Worm (Caenorhabditis elegans) whole organism, L4 larva: ENCODE measurements around the gene T19C4.5.
A peak's percentile ranks its signal among the peaks of the same experiment; 100 is the strongest.

ENCODE experiments used
- F10B5.3 ChIP-seq: sonication (generic microtip); optimal IDR thresholded peaks from 2 replicates; lab custom pipeline; 2016; ENCODE audit warnings: mild to moderate bottlenecking, missing genetic modification characterization, missing compliant biosample characterization
- F26F4.8 ChIP-seq: fragments of 200-800 bp; sonication (Bioruptor generic); conservative IDR thresholded peaks from 2 replicates; pipeline ENCODE4 v1.3.6; 2022; ENCODE audit warnings: missing genetic modification characterization, missing compliant biosample characterization
- F44E2.7 ChIP-seq: fragments of 200-800 bp; sonication (Bioruptor generic); IDR thresholded peaks from 2 replicates; pipeline ENCODE4 v2.1.2; 2022; ENCODE audit warnings: missing genetic modification characterization, missing compliant biosample characterization
- T20F7.1 ChIP-seq: fragments of 200-800 bp; sonication (Bioruptor generic); optimal IDR thresholded peaks from 2 replicates; lab custom pipeline; 2018; ENCODE audit warnings: mild to moderate bottlenecking, missing genetic modification characterization, missing compliant biosample characterization
- T26A8.4 ChIP-seq: fragments of 200-800 bp; sonication (Bioruptor generic); IDR thresholded peaks from 2 replicates; pipeline ENCODE4 v1.3.6; 2022; ENCODE audit warnings: missing genetic modification characterization, missing compliant biosample characterization
- Y75B8A.6 ChIP-seq: fragments of 200-800 bp; sonication (Bioruptor generic); IDR thresholded peaks from 2 replicates; pipeline ENCODE4 v1.3.6; 2022; ENCODE audit warnings: missing genetic modification reagents, missing genetic modification characterization, missing compliant biosample characterization
- ZK546.5 ChIP-seq, 2 experiments: sonication (generic microtip); optimal IDR thresholded peaks; 2 replicates each; lab custom pipeline; 2017; ENCODE audit warnings: missing biosample characterization in 2 of 2, missing genetic modification characterization in 2 of 2
- aha-1 ChIP-seq: fragments of 150-350 bp; peaks from one replicate; lab custom pipeline; 2014; ENCODE audit warnings: missing biosample characterization, missing genetic modification characterization
- ceh-20 ChIP-seq: fragments of 200-800 bp; sonication (Bioruptor generic); IDR thresholded peaks from 2 replicates; pipeline ENCODE4 v1.3.6; 2022; ENCODE audit warnings: missing genetic modification reagents, missing genetic modification characterization, missing compliant biosample characterization
- ceh-28 ChIP-seq: fragments of 150-350 bp; optimal IDR thresholded peaks from 2 replicates; lab custom pipeline; 2014; ENCODE audit warnings: missing biosample characterization, missing genetic modification reagents, missing genetic modification characterization
- ceh-44 ChIP-seq: fragments of 200-800 bp; sonication (Bioruptor generic); IDR thresholded peaks from 2 replicates; pipeline ENCODE4 v1.3.6; 2022; ENCODE audit warnings: missing genetic modification reagents, missing genetic modification characterization, missing compliant biosample characterization
- ces-1 ChIP-seq: fragments of 150-350 bp; sonication (generic microtip); optimal IDR thresholded peaks from 4 replicates; lab custom pipeline; 2014; ENCODE audit warnings: missing biosample characterization, missing genetic modification reagents, missing genetic modification characterization
- ctbp-1 ChIP-seq: fragments of 200-800 bp; sonication (Bioruptor generic); IDR thresholded peaks from 2 replicates; pipeline ENCODE4 v1.3.6; 2022; ENCODE audit warnings: missing genetic modification reagents, missing genetic modification characterization, missing compliant biosample characterization
- daf-12 ChIP-seq: fragments of 150-350 bp; optimal IDR thresholded peaks from 2 replicates; lab custom pipeline; 2014; ENCODE audit warnings: missing biosample characterization, missing genetic modification reagents, missing genetic modification characterization
- daf-8 ChIP-seq: fragments of 200-800 bp; sonication (Bioruptor generic); IDR thresholded peaks from 2 replicates; pipeline ENCODE4 v1.3.6; 2022; ENCODE audit warnings: missing genetic modification characterization, missing compliant biosample characterization
- dmd-9 ChIP-seq: fragments of 200-800 bp; sonication (Bioruptor generic); IDR thresholded peaks from 2 replicates; pipeline ENCODE4 v1.3.6; 2022; ENCODE audit warnings: missing genetic modification reagents, missing genetic modification characterization, missing compliant biosample characterization
- dpl-1 ChIP-seq: fragments of 150-350 bp; optimal IDR thresholded peaks from 2 replicates; lab custom pipeline; 2014; ENCODE audit warnings: missing biosample characterization, missing genetic modification reagents, missing genetic modification characterization
- duxl-1 ChIP-seq: sonication (generic microtip); optimal IDR thresholded peaks from 2 replicates; lab custom pipeline; 2016; ENCODE audit warnings: mild to moderate bottlenecking, missing genetic modification characterization, moderate library complexity, missing compliant biosample characterization; ENCODE audit not compliant: poor library complexity
- dve-1 ChIP-seq: sonication (generic microtip); optimal IDR thresholded peaks from 2 replicates; lab custom pipeline; 2017; ENCODE audit warnings: antibody characterized with exemption, mild to moderate bottlenecking, missing genetic modification characterization, missing compliant biosample characterization; ENCODE audit not compliant: insufficient read depth
- fkh-10 ChIP-seq: fragments of 150-350 bp; optimal IDR thresholded peaks from 2 replicates; lab custom pipeline; 2014; ENCODE audit warnings: missing biosample characterization, missing genetic modification reagents, missing genetic modification characterization
- hlh-30 ChIP-seq: sonication (generic microtip); optimal IDR thresholded peaks from 2 replicates; lab custom pipeline; 2017; ENCODE audit warnings: antibody characterized with exemption, mild to moderate bottlenecking, missing genetic modification characterization, missing compliant biosample characterization; ENCODE audit not compliant: insufficient read depth
- lim-7 ChIP-seq: fragments of 200-800 bp; sonication (Bioruptor generic); IDR thresholded peaks from 2 replicates; pipeline ENCODE4 v1.3.6; 2022; ENCODE audit warnings: missing genetic modification characterization, missing compliant biosample characterization
- lin-29 ChIP-seq: fragments of 200-800 bp; sonication (Bioruptor generic); IDR thresholded peaks from 2 replicates; pipeline ENCODE4 v1.3.6; 2022; ENCODE audit warnings: missing genetic modification reagents, missing genetic modification characterization, missing compliant biosample characterization
- lin-38 ChIP-seq: fragments of 200-800 bp; sonication (Bioruptor generic); IDR thresholded peaks from 2 replicates; pipeline ENCODE4 v1.3.6; 2022; ENCODE audit warnings: missing genetic modification reagents, missing genetic modification characterization, missing compliant biosample characterization
- lsy-2 ChIP-seq, 2 experiments: fragments of 150-350 bp in 1 of 2; sonication (generic microtip) in 1 of 2; optimal IDR thresholded peaks; 2 replicates each; lab custom pipeline; 2014 to 2017; ENCODE audit warnings: missing biosample characterization in 2 of 2, missing genetic modification characterization in 2 of 2
- madf-5 ChIP-seq, 2 experiments: fragments of 200-800 bp; sonication (Bioruptor generic); IDR thresholded peaks; 2 replicates each; pipeline ENCODE4 v1.3.6; 2022; ENCODE audit warnings: missing compliant biosample characterization in 2 of 2, missing genetic modification characterization in 2 of 2
- mep-1 ChIP-seq: fragments of 150-350 bp; sonication (generic microtip); optimal IDR thresholded peaks from 3 replicates; lab custom pipeline; 2014; ENCODE audit warnings: missing biosample characterization, missing genetic modification characterization
- mxl-2 ChIP-seq: fragments of 200-800 bp; sonication (Bioruptor generic); conservative IDR thresholded peaks from 2 replicates; pipeline ENCODE4 v1.3.6; 2022; ENCODE audit warnings: missing genetic modification reagents, missing genetic modification characterization, missing compliant biosample characterization
- nhr-11 ChIP-seq: fragments of 150-350 bp; optimal IDR thresholded peaks from 2 replicates; lab custom pipeline; 2014; ENCODE audit warnings: missing biosample characterization, missing genetic modification characterization
- nhr-111 ChIP-seq: fragments of 200-800 bp; sonication (Bioruptor generic); optimal IDR thresholded peaks from 2 replicates; lab custom pipeline; 2018; ENCODE audit warnings: mild to moderate bottlenecking, missing genetic modification characterization, missing compliant biosample characterization
- nhr-28 ChIP-seq: fragments of 150-350 bp; optimal IDR thresholded peaks from 2 replicates; lab custom pipeline; 2014; ENCODE audit warnings: missing biosample characterization, missing genetic modification characterization
- nhr-42 ChIP-seq: fragments of 200-800 bp; sonication (Bioruptor generic); IDR thresholded peaks from 2 replicates; pipeline ENCODE4 v1.3.6; 2022; ENCODE audit warnings: missing genetic modification characterization, missing compliant biosample characterization
- nhr-77 ChIP-seq: fragments of 150-350 bp; optimal IDR thresholded peaks from 2 replicates; lab custom pipeline; 2014; ENCODE audit warnings: missing biosample characterization, missing genetic modification characterization
- pqm-1 ChIP-seq: sonication (generic microtip); optimal IDR thresholded peaks from 2 replicates; lab custom pipeline; 2017; ENCODE audit warnings: missing biosample characterization, missing genetic modification characterization
- rbr-2 ChIP-seq: sonication (generic microtip); optimal IDR thresholded peaks from 2 replicates; lab custom pipeline; 2016; ENCODE audit warnings: missing genotype, missing genetic modification characterization, missing compliant biosample characterization
- saeg-2 ChIP-seq: fragments of 200-800 bp; sonication (Bioruptor generic); IDR thresholded peaks from 2 replicates; pipeline ENCODE4 v1.3.6; 2022; ENCODE audit warnings: missing genetic modification reagents, missing genetic modification characterization, missing compliant biosample characterization
- skn-1 ChIP-seq: fragments of 150-350 bp; optimal IDR thresholded peaks from 2 replicates; lab custom pipeline; 2014; ENCODE audit warnings: missing biosample characterization, missing genetic modification characterization
- tra-1 ChIP-seq: fragments of 200-800 bp; sonication (Bioruptor generic); IDR thresholded peaks from 2 replicates; pipeline ENCODE4 v1.3.6; 2022; ENCODE audit warnings: missing genetic modification reagents, missing genetic modification characterization, missing compliant biosample characterization
- ztf-11 ChIP-seq: fragments of 150-350 bp; optimal IDR thresholded peaks from 2 replicates; lab custom pipeline; 2014; ENCODE audit warnings: missing biosample characterization, missing genetic modification characterization

Gene T19C4.5

ce11 chrV:11196109-11196508 is 24.1 kb downstream of the T19C4.5 start, which contains the start of gene clc-6:
Gene clc-6, minus strand, starts transcription at chrV:11196209.
- TF ChIP-seq daf-8 (GFP tag; lab: Robert Waterston, UW) (no peak), ztf-11 (tag; lab: Kevin White, UChicago) (no peak), pqm-1 (tag; lab: Kevin White, UChicago) (no peak), dpl-1 (GFP tag; lab: Kevin White, UChicago) (no peak), lsy-2 (tag; optimal IDR thresholded peaks at IDR 0.05; lab: Kevin White, UChicago) (no peak), nhr-11 (tag; lab: Kevin White, UChicago) (no peak), nhr-77 (no peak), T26A8.4 (GFP tag; lab: Robert Waterston, UW) (no peak), dmd-9 (no peak), saeg-2 (GFP tag; lab: Robert Waterston, UW) (no peak), F26F4.8 (no peak), daf-12 (no peak), T20F7.1 (no peak), rbr-2 (tag; lab: Kevin White, UChicago) (no peak), ceh-28 (tag; lab: Kevin White, UChicago) (no peak), F44E2.7 (GFP tag; lab: Robert Waterston, UW) (no peak), ceh-20 (GFP tag; lab: Robert Waterston, UW) (no peak)

- TF ChIP-seq F10B5.3 (tag; lab: Kevin White, UChicago) (no peak), dmd-9 (no peak), F44E2.7 (GFP tag; lab: Robert Waterston, UW) (no peak), skn-1 (tag; lab: Kevin White, UChicago) (no peak), ceh-44 (GFP tag; lab: Robert Waterston, UW) (no peak), nhr-111 (GFP tag; lab: Kevin White, UChicago) (no peak), lin-29 (no peak), mep-1 (tag; lab: Kevin White, UChicago) (peak; percentile 7), T20F7.1 (no peak), daf-12 (no peak), ces-1 (GFP tag; lab: Kevin White, UChicago) (no peak), dve-1 (tag; lab: Kevin White, UChicago) (no peak), madf-5 (GFP tag; IDR thresholded peaks at IDR 0.05; lab: Robert Waterston, UW) (no peak), hlh-30 (tag; lab: Kevin White, UChicago) (peak; percentile 21), ZK546.5 (tag; optimal IDR thresholded peaks at IDR 0.05; lab: Kevin White, UChicago) (no peak), tra-1 (GFP tag; lab: Robert Waterston, UW) (no peak), lsy-2 (tag; optimal IDR thresholded peaks at IDR 0.05; lab: Kevin White, UChicago) (no peak), nhr-42 (no peak), nhr-28 (tag; lab: Kevin White, UChicago) (peak; percentile 16), lin-38 (GFP tag; lab: Robert Waterston, UW) (no peak), mxl-2 (GFP tag; lab: Robert Waterston, UW) (no peak), fkh-10 (GFP tag; lab: Kevin White, UChicago) (no peak), aha-1 (tag; lab: Kevin White, UChicago) (peak; percentile 97), duxl-1 (no peak), ctbp-1 (GFP tag; lab: Robert Waterston, UW) (no peak), Y75B8A.6 (GFP tag; lab: Robert Waterston, UW) (no peak)
- TF ChIP-seq, all 104 proteins: peak for 4
These were observed 24.7 kb downstream of the T19C4.5 start for ce11 chrV:11196631-11197258.

- TF ChIP-seq aha-1 (tag; lab: Kevin White, UChicago) (peak; percentile 82), lim-7 (GFP tag; lab: Robert Waterston, UW) (no peak)
These were observed 26.1 kb downstream of the T19C4.5 start for ce11 chrV:11198094-11198493.
